Worm (Caenorhabditis elegans) whole organism, midembryonic: ENCODE data around the gene sru-36.

Source experiments
- cog-1 ChIP-seq: sonication (generic microtip); optimal IDR thresholded peaks from 2 replicates; lab custom pipeline; 2016; ENCODE audit warnings: missing genetic modification characterization, missing compliant biosample characterization
- flt-1 ChIP-seq: fragments of 200-800 bp; sonication (Bioruptor generic); IDR thresholded peaks from 2 replicates; pipeline ENCODE4 v1.3.6; 2022; ENCODE audit warnings: missing genetic modification characterization, missing compliant biosample characterization
- klf-2 ChIP-seq: fragments of 200-800 bp; sonication (Bioruptor generic); conservative IDR thresholded peaks from 2 replicates; pipeline ENCODE4 v1.3.6; 2022; ENCODE audit warnings: missing genetic modification reagents, missing genetic modification characterization, missing compliant biosample characterization
- med-1 ChIP-seq: sonication (generic microtip); optimal IDR thresholded peaks from 2 replicates; lab custom pipeline; 2017; ENCODE audit warnings: missing genetic modification characterization, mild to moderate bottlenecking, missing compliant biosample characterization, antibody characterized with exemption, missing genetic modification reagents; ENCODE audit not compliant: insufficient read depth
- ref-1 ChIP-seq: fragments of 200-800 bp; sonication (Bioruptor generic); conservative IDR thresholded peaks from 2 replicates; pipeline ENCODE4 v1.3.6; 2022; ENCODE audit warnings: missing genetic modification reagents, missing genetic modification characterization, missing compliant biosample characterization
- tab-1 ChIP-seq: fragments of 200-800 bp; sonication (Bioruptor generic); IDR thresholded peaks from 2 replicates; pipeline ENCODE4 v1.3.6; 2022; ENCODE audit warnings: missing genetic modification characterization, missing compliant biosample characterization
- ztf-29 ChIP-seq: fragments of 200-800 bp; sonication (Bioruptor generic); IDR thresholded peaks from 2 replicates; pipeline ENCODE4 v1.3.6; 2022; ENCODE audit warnings: missing genetic modification reagents, missing genetic modification characterization, missing compliant biosample characterization

DNA sequence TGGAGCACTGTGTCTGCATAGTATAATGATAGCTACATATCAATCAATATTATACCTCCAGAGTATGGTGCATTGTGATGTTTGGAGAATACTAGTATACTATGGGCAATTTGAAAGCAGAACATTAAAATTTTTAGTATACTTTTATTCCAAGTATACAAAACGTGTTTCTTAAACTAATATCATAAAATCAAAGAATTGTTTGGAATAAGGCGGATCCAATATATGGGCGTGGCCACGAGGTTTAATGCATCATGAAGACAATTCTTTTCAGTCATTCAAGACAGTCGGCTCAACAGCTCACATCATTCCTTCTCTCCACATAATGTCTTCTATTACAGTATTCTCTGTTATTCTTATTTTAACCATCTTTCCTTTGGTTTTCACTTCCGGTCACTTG lies 38.4 kb downstream of the sru-36 start, which contains the start of gene sdz-31:
- no peak for TF ChIP-seq flt-1
- TF ChIP-seq med-1 (GFP tag; lab: Kevin White, UChicago): no peak
- no peak for TF ChIP-seq cog-1 (tag; lab: Kevin White, UChicago)
- no peak for TF ChIP-seq ztf-29 (GFP tag; lab: Robert Waterston, UW)
- no peak for TF ChIP-seq ref-1 (GFP tag; lab: Robert Waterston, UW)
- no peak for TF ChIP-seq klf-2 (GFP tag; lab: Robert Waterston, UW)
- no peak for TF ChIP-seq tab-1 (GFP tag; lab: Robert Waterston, UW)
